Fruit fly (Drosophila melanogaster): ENCODE measurements around the gene Glut4EF.

dm6 chr3R:9860561-9860960 lies 13.9 kb upstream of the Glut4EF start:
- TF ChIP-seq EcR (GFP tag; optimal IDR thresholded peaks at IDR 0.05): no peak
- TF ChIP-seq pan (optimal IDR thresholded peaks at IDR 0.05): no peak

Data from whole organism.